Worm (Caenorhabditis elegans): ENCODE measurements around the gene rpa-1.

Gene rpa-1

DNA sequence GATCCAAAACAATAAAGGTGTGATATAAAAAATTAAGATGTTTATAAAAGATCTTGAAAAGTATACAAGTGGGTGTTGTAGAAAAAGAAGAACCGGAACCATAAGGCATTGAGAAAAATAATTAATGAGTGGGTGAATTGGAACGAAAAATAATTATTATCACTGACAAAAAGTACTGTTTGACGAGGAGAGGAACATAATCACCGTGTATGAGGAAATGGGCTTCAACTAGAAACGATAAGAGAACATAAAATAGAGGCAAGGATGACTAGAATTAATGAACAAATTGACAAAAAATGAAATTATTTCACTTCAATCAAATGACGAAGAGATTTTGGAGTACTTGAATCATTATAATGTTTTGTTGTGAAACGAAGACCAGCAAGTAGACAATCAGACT is 46.2 kb upstream of the rpa-1 start:
- no peak for TF ChIP-seq efl-1 (optimal IDR thresholded peaks at IDR 0.05)
- TF ChIP-seq efl-1 (GFP tag; optimal IDR thresholded peaks at IDR 0.05 in 1 of 2): peak in 1 of 2 experiments; percentile 63
- peak; percentile 6 for TF ChIP-seq mep-1 (tag; optimal IDR thresholded peaks at IDR 0.05)
- TF ChIP-seq ets-5 (GFP tag; IDR thresholded peaks at IDR 0.05): no peak
- no peak for TF ChIP-seq egl-27 (tag; optimal IDR thresholded peaks at IDR 0.05)

DNA sequence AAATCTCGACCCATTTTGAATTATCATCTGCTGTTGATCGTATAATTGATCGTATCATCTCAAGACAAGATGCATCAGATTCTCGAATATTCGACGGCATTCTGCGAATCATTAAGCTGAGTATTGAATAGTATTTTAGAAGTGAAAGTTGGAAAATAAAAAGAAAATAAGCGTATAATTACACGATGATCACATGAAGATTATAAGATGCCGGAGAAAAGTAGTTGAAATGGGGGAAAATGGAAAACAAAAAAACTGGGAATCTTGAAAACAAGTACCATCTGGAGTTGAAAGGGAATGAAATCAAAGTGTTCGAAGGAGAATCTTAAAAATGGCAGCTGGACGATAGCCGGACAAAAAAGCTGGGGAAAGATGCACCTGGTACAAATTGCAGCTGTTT is 44.0 kb upstream of the rpa-1 start, which contains the start of gene R07G3.8:
R07G3.8 (minus strand) TSS at position 101 of the 400 bp plus-strand sequence.
- TF ChIP-seq irx-1 (tag; optimal IDR thresholded peaks at IDR 0.05) (no peak), ceh-88 (GFP tag; IDR thresholded peaks at IDR 0.05) (no peak), fkh-8 (tag; optimal IDR thresholded peaks at IDR 0.05) (no peak), C16A3.4 (tag; optimal IDR thresholded peaks at IDR 0.05) (no peak), nhr-84 (tag; optimal IDR thresholded peaks at IDR 0.05) (no peak)

DNA sequence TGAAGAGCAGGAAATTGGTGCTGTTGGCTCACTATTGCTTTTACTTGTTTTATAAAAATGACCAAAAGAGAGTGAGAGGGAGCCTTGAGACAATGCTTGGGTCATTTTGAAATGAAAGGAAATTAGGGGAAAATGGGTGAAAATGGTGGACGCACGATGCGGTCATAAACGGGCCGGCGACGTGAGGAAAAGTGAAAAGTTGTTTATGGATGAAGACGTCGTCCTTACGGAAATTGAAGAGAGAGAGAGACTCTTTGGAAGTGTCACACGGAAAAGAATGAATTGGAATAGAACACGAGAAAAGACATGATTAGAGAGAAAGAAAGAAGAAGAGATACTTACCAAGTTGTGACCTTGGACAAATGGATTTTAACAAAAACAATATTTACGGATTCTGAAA is 42.9 kb upstream of the rpa-1 start:
- TF ChIP-seq blmp-1 (tag; optimal IDR thresholded peaks at IDR 0.05) (peak; percentile 100), mep-1 (tag; optimal IDR thresholded peaks at IDR 0.05) (peak; percentile 52), efl-1 (optimal IDR thresholded peaks at IDR 0.05) (no peak), efl-1 (GFP tag; optimal IDR thresholded peaks at IDR 0.05 in 1 of 2) (peak in 1 of 2 experiments; percentile 71), elt-3 (tag; optimal IDR thresholded peaks at IDR 0.05) (peak in 1 of 6 experiments; percentile 20), nhr-85 (tag) (peak; percentile 48), grh-1 (GFP tag; IDR thresholded peaks at IDR 0.05) (no peak), ces-1 (GFP tag; optimal IDR thresholded peaks at IDR 0.05) (no peak), egl-13 (tag; optimal IDR thresholded peaks at IDR 0.05) (no peak), unc-62 (GFP tag; optimal IDR thresholded peaks at IDR 0.05) (no peak), lin-35 (GFP tag; optimal IDR thresholded peaks at IDR 0.05) (peak in 1 of 2 experiments; percentile 4), nhr-237 (tag; optimal IDR thresholded peaks at IDR 0.05) (no peak), elt-2 (tag; optimal IDR thresholded peaks at IDR 0.05) (no peak), snu-23 (GFP tag; optimal IDR thresholded peaks at IDR 0.05) (peak; percentile 38), lin-14 (GFP tag; optimal IDR thresholded peaks at IDR 0.05) (peak; percentile 75), fos-1 (tag; optimal IDR thresholded peaks at IDR 0.05) (no peak), aha-1 (tag; optimal IDR thresholded peaks at IDR 0.05) (no peak), vab-15 (tag; optimal IDR thresholded peaks at IDR 0.05) (peak; percentile 37), lsy-2 (tag; optimal IDR thresholded peaks at IDR 0.05) (peak in 1 of 2 experiments; percentile 31), sox-4 (tag; optimal IDR thresholded peaks at IDR 0.05) (no peak), dpl-1 (GFP tag; optimal IDR thresholded peaks at IDR 0.05) (no peak), irx-1 (tag; optimal IDR thresholded peaks at IDR 0.05) (no peak), nhr-71 (tag; optimal IDR thresholded peaks at IDR 0.05) (peak; percentile 37), dsc-1 (tag; optimal IDR thresholded peaks at IDR 0.05) (no peak)

ce11 chrII:7623466-7623865 is 40.9 kb upstream of the rpa-1 start:
- TF ChIP-seq mdl-1 (tag; optimal IDR thresholded peaks at IDR 0.05) (peak in 1 of 2 experiments; percentile 1), efl-3 (GFP tag; optimal IDR thresholded peaks at IDR 0.05) (no peak), swsn-7 (tag; optimal IDR thresholded peaks at IDR 0.05) (peak; percentile 21), elt-2 (tag; optimal IDR thresholded peaks at IDR 0.05) (peak; percentile 48), fkh-4 (tag; optimal IDR thresholded peaks at IDR 0.05; ENCODE audit: borderline replicate concordance) (no peak), jun-1 (tag; optimal IDR thresholded peaks at IDR 0.05) (peak; percentile 26), blmp-1 (tag; optimal IDR thresholded peaks at IDR 0.05) (peak; percentile 37), pag-3 (tag; optimal IDR thresholded peaks at IDR 0.05; ENCODE audit: borderline replicate concordance, insufficient read depth) (no peak), nhr-71 (tag; optimal IDR thresholded peaks at IDR 0.05) (peak; percentile 35), ces-1 (GFP tag; optimal IDR thresholded peaks at IDR 0.05) (no peak), rnt-1 (tag; optimal IDR thresholded peaks at IDR 0.05) (peak; percentile 58), dsc-1 (tag; optimal IDR thresholded peaks at IDR 0.05) (no peak), nhr-77 (tag; optimal IDR thresholded peaks at IDR 0.05) (no peak), fkh-10 (GFP tag; optimal IDR thresholded peaks at IDR 0.05) (no peak), efl-1 (optimal IDR thresholded peaks at IDR 0.05) (peak; percentile 3 to 24), efl-1 (GFP tag; optimal IDR thresholded peaks at IDR 0.05 in 1 of 2) (peak in 1 of 2 experiments; percentile 12), unc-62 (GFP tag; optimal IDR thresholded peaks at IDR 0.05) (no peak), tbx-2 (tag; optimal IDR thresholded peaks at IDR 0.05) (peak; percentile 29), lin-14 (GFP tag; optimal IDR thresholded peaks at IDR 0.05) (peak; percentile 43), xbp-1 (tag; optimal IDR thresholded peaks at IDR 0.05) (no peak), nhr-19 (GFP tag; conservative IDR thresholded peaks at IDR 0.05) (no peak), lin-15B (tag; optimal IDR thresholded peaks at IDR 0.05) (no peak), nhr-237 (tag; optimal IDR thresholded peaks at IDR 0.05) (no peak), sptf-1 (tag; optimal IDR thresholded peaks at IDR 0.05) (no peak), F16B12.6 (tag; optimal IDR thresholded peaks at IDR 0.05) (no peak), lin-39 (tag; optimal IDR thresholded peaks at IDR 0.05) (no peak), grh-1 (GFP tag; IDR thresholded peaks at IDR 0.05) (no peak), skn-1 (tag; optimal IDR thresholded peaks at IDR 0.05) (no peak)

Measured in whole organism, L1 larva.